Fruit fly (Drosophila melanogaster) whole organism, pupa: Measurements from ENCODE around the gene CG42488.

ENCODE experiments used
- CG34367 ChIP-seq: fragments of 200-800 bp; sonication (Bioruptor generic); optimal IDR thresholded peaks from 2 replicates; lab custom pipeline; 2018; ENCODE audit warnings: missing biosample characterization, mild to moderate bottlenecking, missing genetic modification characterization
- CG9948 ChIP-seq: fragments of 200-800 bp; sonication (Bioruptor generic); optimal IDR thresholded peaks from 2 replicates; lab custom pipeline; 2018; ENCODE audit warnings: missing biosample characterization, mild to moderate bottlenecking, missing genetic modification characterization, moderate library complexity
- Ets98B ChIP-seq: fragments of 200-800 bp; sonication (Bioruptor generic); IDR thresholded peaks from 2 replicates; pipeline ENCODE4 v1.3.6; 2022; ENCODE audit warnings: missing biosample characterization, missing genetic modification characterization
- gl ChIP-seq: fragments of 200-800 bp; sonication (Bioruptor generic); optimal IDR thresholded peaks from 2 replicates; lab custom pipeline; 2018; ENCODE audit warnings: missing biosample characterization, mild to moderate bottlenecking, missing genetic modification characterization

- TF ChIP-seq CG9948 (tag; lab: Kevin White, UChicago) (no peak), gl (no peak), CG34367 (tag; lab: Kevin White, UChicago) (no peak), Ets98B (GFP tag; lab: Robert Waterston, UW) (no peak)
Measured at dm6 chr3R:25495753-25496152, 12.9 kb downstream of the CG42488 start.
